Worm (Caenorhabditis elegans) whole organism, midembryonic: ENCODE results near the gene sqv-2.

Experiments used
- T22C8.4 ChIP-seq: fragments of 200-800 bp; sonication (Bioruptor generic); IDR thresholded peaks from 2 replicates; pipeline ENCODE4 v1.3.6; 2022; ENCODE audit warnings: missing genetic modification characterization, missing compliant biosample characterization
- cog-1 ChIP-seq: sonication (generic microtip); optimal IDR thresholded peaks from 2 replicates; lab custom pipeline; 2016; ENCODE audit warnings: missing genetic modification characterization, missing compliant biosample characterization
- flt-1 ChIP-seq: fragments of 200-800 bp; sonication (Bioruptor generic); IDR thresholded peaks from 2 replicates; pipeline ENCODE4 v1.3.6; 2022; ENCODE audit warnings: missing genetic modification characterization, missing compliant biosample characterization
- klf-2 ChIP-seq: fragments of 200-800 bp; sonication (Bioruptor generic); conservative IDR thresholded peaks from 2 replicates; pipeline ENCODE4 v1.3.6; 2022; ENCODE audit warnings: missing genetic modification reagents, missing genetic modification characterization, missing compliant biosample characterization
- ref-1 ChIP-seq: fragments of 200-800 bp; sonication (Bioruptor generic); conservative IDR thresholded peaks from 2 replicates; pipeline ENCODE4 v1.3.6; 2022; ENCODE audit warnings: missing genetic modification reagents, missing genetic modification characterization, missing compliant biosample characterization
- tab-1 ChIP-seq: fragments of 200-800 bp; sonication (Bioruptor generic); IDR thresholded peaks from 2 replicates; pipeline ENCODE4 v1.3.6; 2022; ENCODE audit warnings: missing genetic modification characterization, missing compliant biosample characterization
- ztf-23 ChIP-seq: fragments of 200-800 bp; sonication (Bioruptor generic); IDR thresholded peaks from 2 replicates; pipeline ENCODE4 v1.3.6; 2022; ENCODE audit warnings: missing genetic modification reagents, missing genetic modification characterization, missing compliant biosample characterization
- ztf-29 ChIP-seq: fragments of 200-800 bp; sonication (Bioruptor generic); IDR thresholded peaks from 2 replicates; pipeline ENCODE4 v1.3.6; 2022; ENCODE audit warnings: missing genetic modification reagents, missing genetic modification characterization, missing compliant biosample characterization

ce11 chrII:2929846-2930245, 35.7 kb upstream of the sqv-2 start:
- TF ChIP-seq cog-1 (tag; lab: Kevin White, UChicago), result no peak
- no peak for TF ChIP-seq ztf-23
- TF ChIP-seq tab-1 (GFP tag; lab: Robert Waterston, UW), result no peak
- TF ChIP-seq flt-1 (GFP tag; lab: Robert Waterston, UW), result no peak
- no peak for TF ChIP-seq klf-2 (GFP tag; lab: Robert Waterston, UW)
- TF ChIP-seq ztf-29 (GFP tag; lab: Robert Waterston, UW), result no peak
- no peak for TF ChIP-seq ref-1 (GFP tag; lab: Robert Waterston, UW)
- TF ChIP-seq T22C8.4 (GFP tag; lab: Robert Waterston, UW), result no peak
